Worm (Caenorhabditis elegans) whole organism, L2 larva: ENCODE data around the gene C09G5.7.

ENCODE experiments used
- blmp-1 ChIP-seq: sonication (generic microtip); optimal IDR thresholded peaks from 2 replicates; lab custom pipeline; 2017; ENCODE audit warnings: missing genetic modification characterization, mild to moderate bottlenecking, missing compliant biosample characterization, antibody characterized with exemption, moderate library complexity; ENCODE audit not compliant: insufficient read depth
- dmd-4 ChIP-seq: sonication (generic microtip); optimal IDR thresholded peaks from 2 replicates; lab custom pipeline; 2017; ENCODE audit warnings: missing biosample characterization, missing genetic modification characterization
- nhr-23 ChIP-seq: fragments of 150-350 bp; optimal IDR thresholded peaks from 2 replicates; lab custom pipeline; 2014; ENCODE audit warnings: missing biosample characterization, missing genetic modification reagents, missing genetic modification characterization

- TF ChIP-seq dmd-4 (tag; lab: Kevin White, UChicago) (no peak), blmp-1 (no peak), nhr-23 (no peak)
Measured at ce11 chrII:10703594-10704384, 10.9 kb upstream of the C09G5.7 start, which contains the start of gene col-79.
